Worm (Caenorhabditis elegans): Measurements from ENCODE around the gene parg-1.
"Not testable (repeated sequence)": the region's sequence is repeated elsewhere in the genome, so short reads cannot be mapped to it uniquely, and the experiment has no call there.

- not testable (repeated sequence) for TF ChIP-seq him-1, W03F9.2, dao-5 (tag; optimal IDR thresholded peaks at IDR 0.05)
Observed at ce11 chrIV:8715032-8715431, 31.0 kb upstream of the parg-1 start, which contains the start of the genes parg-2 and ipla-5.

Measured in whole organism, L4/young adult.